Fruit fly (Drosophila melanogaster) whole organism, prepupa: ENCODE measurements around the gene eIF3g1.

Experiments
- CG10669 ChIP-seq: fragments of 200-800 bp; sonication (Bioruptor generic); optimal IDR thresholded peaks from 3 replicates; lab custom pipeline; 2018; ENCODE audit warnings: missing biosample characterization, mild to moderate bottlenecking, missing genetic modification characterization, moderate library complexity
- CG15336 ChIP-seq: fragments of 200-800 bp; sonication (Bioruptor generic); IDR thresholded peaks from 2 replicates; pipeline ENCODE4 v1.3.6; 2022; ENCODE audit warnings: missing biosample characterization, missing genetic modification characterization
- CG1621 ChIP-seq: fragments of 200-800 bp; sonication (Bioruptor generic); optimal IDR thresholded peaks from 3 replicates; lab custom pipeline; 2018; ENCODE audit warnings: missing biosample characterization, mild to moderate bottlenecking, missing genetic modification characterization
- CG3032 ChIP-seq: fragments of 200-800 bp; optimal IDR thresholded peaks from 2 replicates; lab custom pipeline; 2019; ENCODE audit warnings: missing biosample characterization, mild to moderate bottlenecking, missing genetic modification characterization, moderate library complexity
- CG32006 ChIP-seq: fragments of 200-800 bp; sonication (Bioruptor generic); optimal IDR thresholded peaks from 3 replicates; lab custom pipeline; 2017; ENCODE audit warnings: missing biosample characterization, mild to moderate bottlenecking, missing genetic modification characterization
- CG34406 ChIP-seq: fragments of 200-800 bp; sonication (Bioruptor generic); optimal IDR thresholded peaks from 3 replicates; lab custom pipeline; 2016; ENCODE audit warnings: missing biosample characterization, missing genetic modification characterization
- CG6163 ChIP-seq: fragments of 200-800 bp; sonication (Bioruptor generic); IDR thresholded peaks from 3 replicates; pipeline ENCODE4 v1.3.6; 2022; ENCODE audit warnings: missing biosample characterization, missing genetic modification characterization
- CG6276 ChIP-seq: fragments of 200-800 bp; sonication (Bioruptor generic); optimal IDR thresholded peaks from 2 replicates; lab custom pipeline; 2017; ENCODE audit warnings: missing biosample characterization, mild to moderate bottlenecking, missing genetic modification characterization
- CG6792 ChIP-seq: fragments of 200-800 bp; sonication (Bioruptor generic); optimal IDR thresholded peaks from 3 replicates; lab custom pipeline; 2016; ENCODE audit warnings: missing biosample characterization, missing genetic modification characterization
- CG6808 ChIP-seq: fragments of 200-800 bp; sonication (Bioruptor generic); optimal IDR thresholded peaks from 3 replicates; lab custom pipeline; 2017; ENCODE audit warnings: missing biosample characterization, missing genetic modification characterization, mild to moderate bottlenecking, moderate library complexity, missing genetic modification reagents
- CG6854 ChIP-seq: fragments of 200-800 bp; sonication (Bioruptor generic); optimal IDR thresholded peaks from 2 replicates; lab custom pipeline; 2017; ENCODE audit warnings: missing biosample characterization, mild to moderate bottlenecking, missing genetic modification characterization
- CG8632 ChIP-seq: fragments of 200-800 bp; sonication (Bioruptor generic); optimal IDR thresholded peaks from 3 replicates; lab custom pipeline; 2016; ENCODE audit warnings: missing biosample characterization, missing genetic modification characterization
- CG9139 ChIP-seq: fragments of 200-800 bp; sonication (Bioruptor generic); optimal IDR thresholded peaks from 3 replicates; lab custom pipeline; 2017; ENCODE audit warnings: missing biosample characterization, mild to moderate bottlenecking, missing genetic modification characterization
- Eip75B ChIP-seq: fragments of 200-800 bp; sonication (Bioruptor generic); optimal IDR thresholded peaks from 3 replicates; lab custom pipeline; 2016; ENCODE audit warnings: missing biosample characterization, missing genetic modification characterization
- Eip78C ChIP-seq: fragments of 200-800 bp; sonication (Bioruptor generic); peaks from one replicate; lab custom pipeline; 2016; ENCODE audit warnings: missing biosample characterization, missing genetic modification characterization
- Gug ChIP-seq: fragments of 200-800 bp; sonication (Bioruptor generic); IDR thresholded peaks from 2 replicates; pipeline ENCODE4 v1.3.6; 2022; ENCODE audit warnings: missing biosample characterization, missing genetic modification characterization
- Hr38 ChIP-seq: sonication (Bioruptor generic); optimal IDR thresholded peaks from 2 replicates; lab custom pipeline; 2016; ENCODE audit warnings: missing biosample characterization, missing genetic modification characterization
- Hr39 ChIP-seq: fragments of 200-800 bp; sonication (Bioruptor generic); optimal IDR thresholded peaks from 2 replicates; lab custom pipeline; 2016; ENCODE audit warnings: missing biosample characterization, missing genetic modification characterization
- Hr4 ChIP-seq: fragments of 200-800 bp; sonication (Bioruptor generic); optimal IDR thresholded peaks from 3 replicates; lab custom pipeline; 2016; ENCODE audit warnings: missing biosample characterization, missing genetic modification characterization
- Lpt ChIP-seq: fragments of 200-800 bp; sonication (Bioruptor generic); optimal IDR thresholded peaks from 3 replicates; lab custom pipeline; 2016; ENCODE audit warnings: missing biosample characterization, missing genetic modification characterization
- OdsH ChIP-seq: fragments of 200-800 bp; sonication (Bioruptor generic); optimal IDR thresholded peaks from 3 replicates; lab custom pipeline; 2016; ENCODE audit warnings: missing biosample characterization, missing genetic modification characterization
- Smox ChIP-seq: fragments of 200-800 bp; sonication (Bioruptor generic); optimal IDR thresholded peaks from 3 replicates; lab custom pipeline; 2016; ENCODE audit warnings: missing biosample characterization, missing genetic modification characterization
- Sox102F ChIP-seq: fragments of 200-800 bp; sonication (Bioruptor generic); optimal IDR thresholded peaks from 2 replicates; lab custom pipeline; 2016; ENCODE audit warnings: missing biosample characterization, mild to moderate bottlenecking, missing genetic modification characterization
- Sox14 ChIP-seq: fragments of 200-800 bp; sonication (Bioruptor generic); optimal IDR thresholded peaks from 3 replicates; lab custom pipeline; 2016; ENCODE audit warnings: missing biosample characterization, missing genetic modification characterization
- acj6 ChIP-seq: fragments of 200-800 bp; sonication (Bioruptor generic); optimal IDR thresholded peaks from 3 replicates; lab custom pipeline; 2016; ENCODE audit warnings: missing biosample characterization, missing genetic modification characterization
- dac ChIP-seq: fragments of 200-800 bp; sonication (Bioruptor generic); optimal IDR thresholded peaks from 2 replicates; lab custom pipeline; 2017; ENCODE audit warnings: missing biosample characterization, mild to moderate bottlenecking, missing genetic modification characterization
- dsx ChIP-seq: fragments of 200-800 bp; optimal IDR thresholded peaks from 3 replicates; lab custom pipeline; 2019; ENCODE audit warnings: missing biosample characterization, mild to moderate bottlenecking, missing genetic modification characterization, moderate library complexity; ENCODE audit not compliant: poor library complexity, severe bottlenecking
- eg ChIP-seq: fragments of 200-800 bp; sonication (Bioruptor generic); IDR thresholded peaks from 3 replicates; pipeline ENCODE4 v1.3.6; 2022; ENCODE audit warnings: missing biosample characterization, missing genetic modification characterization
- fd59A ChIP-seq: fragments of 200-800 bp; sonication (Bioruptor generic); optimal IDR thresholded peaks from 2 replicates; lab custom pipeline; 2017; ENCODE audit warnings: missing biosample characterization, mild to moderate bottlenecking, missing genetic modification characterization, missing genetic modification reagents
- fkh ChIP-seq: fragments of 200-800 bp; sonication (Bioruptor generic); optimal IDR thresholded peaks from 3 replicates; lab custom pipeline; 2017; ENCODE audit warnings: missing biosample characterization, mild to moderate bottlenecking, missing genetic modification characterization, moderate library complexity
- net ChIP-seq: fragments of 200-800 bp; sonication (Bioruptor generic); optimal IDR thresholded peaks from 3 replicates; lab custom pipeline; 2016; ENCODE audit warnings: missing biosample characterization, missing genetic modification characterization
- pdm3 ChIP-seq: fragments of 200-800 bp; sonication (Bioruptor generic); optimal IDR thresholded peaks from 3 replicates; lab custom pipeline; 2016; ENCODE audit warnings: missing biosample characterization, missing genetic modification characterization
- salr ChIP-seq, 2 experiments: fragments of 200-800 bp; sonication (Bioruptor generic); optimal IDR thresholded peaks; 3 replicates each; lab custom pipeline; 2016 to 2018; ENCODE audit warnings: missing biosample characterization in 2 of 2, missing genetic modification characterization in 2 of 2, mild to moderate bottlenecking in 1 of 2
- ss ChIP-seq, 2 experiments: fragments of 200-800 bp; sonication (Bioruptor generic); optimal IDR thresholded peaks; 2 replicates in 1 of 2; 3 replicates in 1 of 2; lab custom pipeline; 2017 to 2018; ENCODE audit warnings: mild to moderate bottlenecking in 2 of 2, missing biosample characterization in 2 of 2, missing genetic modification characterization in 2 of 2, moderate library complexity in 1 of 2
- svp ChIP-seq: fragments of 200-800 bp; sonication (Bioruptor generic); peaks from one replicate; lab custom pipeline; 2016; ENCODE audit warnings: missing biosample characterization, missing genetic modification characterization
- vri ChIP-seq: fragments of 200-800 bp; sonication (Bioruptor generic); optimal IDR thresholded peaks from 3 replicates; lab custom pipeline; 2016; ENCODE audit warnings: missing biosample characterization, mild to moderate bottlenecking, missing genetic modification characterization

The eIF3g1 gene

dm6 chrX:2646022-2646761, 36.1 kb upstream of the eIF3g1 start (continued):
- peak; percentile 95 for TF ChIP-seq Gug (GFP tag; lab: Robert Waterston, UW)
- TF ChIP-seq CG6854 (GFP tag; lab: Kevin White, UChicago): peak; percentile 97
- peak; percentile 99 for TF ChIP-seq CG6276 (GFP tag; lab: Kevin White, UChicago)
- peak; percentile 98 for TF ChIP-seq OdsH
- peak; percentile 98 for TF ChIP-seq ss (GFP tag; optimal IDR thresholded peaks at IDR 0.05; lab: Kevin White, UChicago)
- peak; percentile 97 for TF ChIP-seq acj6 (GFP tag; lab: Kevin White, UChicago)
- peak; percentile 99 for TF ChIP-seq Sox14 (GFP tag; lab: Kevin White, UChicago)
- TF ChIP-seq svp: peak; percentile 99
- peak; percentile 98 for TF ChIP-seq pdm3
- peak; percentile 98 for TF ChIP-seq net
- peak; percentile 98 for TF ChIP-seq CG1621 (tag; lab: Kevin White, UChicago)
- TF ChIP-seq CG3032: peak; percentile 96
- TF ChIP-seq Eip75B: peak; percentile 98
- TF ChIP-seq CG6792 (GFP tag; lab: Kevin White, UChicago): peak; percentile 98
- TF ChIP-seq CG8632: peak; percentile 96
- TF ChIP-seq dsx (GFP tag; lab: Kevin White, UChicago): peak; percentile 97
- TF ChIP-seq dac: peak; percentile 98
- peak; percentile 99 for TF ChIP-seq Eip78C

- no peak for TF ChIP-seq net
- TF ChIP-seq ss (GFP tag; optimal IDR thresholded peaks at IDR 0.05; lab: Kevin White, UChicago): no peak
- no peak for TF ChIP-seq OdsH
- TF ChIP-seq CG8632: no peak
- no peak for TF ChIP-seq CG3032
- TF ChIP-seq Gug (GFP tag; lab: Robert Waterston, UW): no peak
- TF ChIP-seq Smox: no peak
- no peak for TF ChIP-seq svp
- no peak for TF ChIP-seq CG1621 (tag; lab: Kevin White, UChicago)
- TF ChIP-seq fd59A: no peak
- TF ChIP-seq Hr4 (GFP tag; lab: Kevin White, UChicago): no peak
- TF ChIP-seq CG6854 (GFP tag; lab: Kevin White, UChicago): no peak
- no peak for TF ChIP-seq CG32006 (GFP tag; lab: Kevin White, UChicago)
Measured at dm6 chrX:2645593-2645992, 35.5 kb upstream of the eIF3g1 start.

- no peak for TF ChIP-seq CG6792 (GFP tag; lab: Kevin White, UChicago)
- TF ChIP-seq vri (GFP tag; lab: Kevin White, UChicago): peak; percentile 42
- TF ChIP-seq CG9139 (GFP tag; lab: Kevin White, UChicago): no peak
- peak; percentile 23 for TF ChIP-seq Sox14 (GFP tag; lab: Kevin White, UChicago)
- TF ChIP-seq pdm3: no peak
- peak; percentile 47 for TF ChIP-seq CG6163 (GFP tag; lab: Robert Waterston, UW)
- TF ChIP-seq CG34406 (GFP tag; lab: Kevin White, UChicago): no peak
- peak; percentile 64 for TF ChIP-seq CG6276 (GFP tag; lab: Kevin White, UChicago)
- TF ChIP-seq CG1621 (tag; lab: Kevin White, UChicago): peak; percentile 3
- peak; percentile 34 for TF ChIP-seq CG32006 (GFP tag; lab: Kevin White, UChicago)
- peak; percentile 73 for TF ChIP-seq Eip78C
- TF ChIP-seq Gug (GFP tag; lab: Robert Waterston, UW): peak; percentile 17; the same call in 1 of the 2 replicates
- TF ChIP-seq Hr39 (GFP tag; lab: Kevin White, UChicago): no peak
- peak; percentile 12 for TF ChIP-seq fkh (GFP tag; lab: Kevin White, UChicago)
- peak; percentile 21 for TF ChIP-seq Lpt
- TF ChIP-seq CG6808 (GFP tag; lab: Kevin White, UChicago): peak; percentile 18
- peak; percentile 65; the same call in 2 of the 3 replicates for TF ChIP-seq eg
- TF ChIP-seq ss (GFP tag; optimal IDR thresholded peaks at IDR 0.05; lab: Kevin White, UChicago): peak; percentile 27 to 50
- TF ChIP-seq CG6854 (GFP tag; lab: Kevin White, UChicago): peak; percentile 9
- peak; percentile 1 for TF ChIP-seq dsx (GFP tag; lab: Kevin White, UChicago)
- TF ChIP-seq CG10669 (GFP tag; lab: Kevin White, UChicago): peak; percentile 28
- no peak for TF ChIP-seq Hr38 (GFP tag; lab: Kevin White, UChicago)
- peak; percentile 38 for TF ChIP-seq dac
- peak in 1 of 2 experiments; percentile 3 for TF ChIP-seq salr (GFP tag; optimal IDR thresholded peaks at IDR 0.05; lab: Kevin White, UChicago)
- TF ChIP-seq Sox102F: no peak
- TF ChIP-seq CG15336 (GFP tag; lab: Robert Waterston, UW): peak; percentile 37; the same call in 1 of the 2 replicates
Measured at dm6 chrX:2642484-2643379, 32.6 kb upstream of the eIF3g1 start.
